Worm (Caenorhabditis elegans): Measurements from ENCODE around the gene clec-266.

clec-266 gene

DNA sequence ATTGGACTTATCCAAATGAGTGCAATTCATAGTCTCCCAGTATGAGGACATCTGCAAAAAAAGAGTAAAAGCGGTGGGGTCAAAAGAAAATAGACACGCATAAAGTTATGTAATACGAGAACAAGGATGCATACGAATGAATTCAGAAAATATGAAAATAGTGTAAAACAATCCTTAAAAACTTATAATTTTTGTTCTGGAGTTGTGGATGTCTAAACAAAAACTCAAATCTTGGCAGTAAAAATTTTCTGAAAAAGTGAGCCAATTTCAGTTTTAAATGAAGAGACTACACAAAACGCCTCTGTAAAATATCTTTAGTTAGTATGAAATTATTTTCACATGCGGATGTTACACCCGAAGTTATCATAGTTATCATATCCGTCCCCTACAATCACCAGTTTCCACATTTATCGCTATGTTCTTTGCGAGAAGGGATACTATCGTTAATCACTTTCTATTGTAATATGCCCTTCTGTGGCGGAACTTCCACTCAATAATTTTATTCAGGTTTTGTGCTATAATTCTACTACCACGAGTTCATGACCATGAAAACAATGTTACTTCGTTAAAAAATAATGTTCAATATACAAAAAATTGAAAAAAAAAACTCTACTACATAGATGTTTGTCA is 18.0 kb upstream of the clec-266 start, which contains the start of gene nhr-120:
Gene nhr-120, minus strand, starts transcription at position 51 of the 630 bp plus-strand sequence.
- TF ChIP-seq unc-55 (GFP tag; optimal IDR thresholded peaks at IDR 0.05) (no peak), madf-2 (tag; optimal IDR thresholded peaks at IDR 0.05) (no peak), ahr-1 (tag; optimal IDR thresholded peaks at IDR 0.05) (no peak), ceh-34 (tag; optimal IDR thresholded peaks at IDR 0.05) (no peak), C08G9.2 (tag; optimal IDR thresholded peaks at IDR 0.05) (no peak), C38D4.7 (GFP tag; optimal IDR thresholded peaks at IDR 0.05) (no peak), mec-3 (tag; optimal IDR thresholded peaks at IDR 0.05; ENCODE audit: borderline replicate concordance) (no peak), hlh-8 (tag; optimal IDR thresholded peaks at IDR 0.05) (no peak), T23F11.4 (GFP tag; optimal IDR thresholded peaks at IDR 0.05) (no peak), sox-4 (tag; optimal IDR thresholded peaks at IDR 0.05) (no peak), nhr-11 (tag; optimal IDR thresholded peaks at IDR 0.05) (no peak), pax-1 (tag; optimal IDR thresholded peaks at IDR 0.05) (no peak), ceh-9 (tag; optimal IDR thresholded peaks at IDR 0.05) (no peak), lim-6 (tag; optimal IDR thresholded peaks at IDR 0.05) (no peak), hlh-6 (tag; optimal IDR thresholded peaks at IDR 0.05) (no peak), ceh-19 (GFP tag; optimal IDR thresholded peaks at IDR 0.05) (no peak), unc-86 (tag; optimal IDR thresholded peaks at IDR 0.05) (no peak), tbx-2 (tag; optimal IDR thresholded peaks at IDR 0.05) (no peak)

DNA sequence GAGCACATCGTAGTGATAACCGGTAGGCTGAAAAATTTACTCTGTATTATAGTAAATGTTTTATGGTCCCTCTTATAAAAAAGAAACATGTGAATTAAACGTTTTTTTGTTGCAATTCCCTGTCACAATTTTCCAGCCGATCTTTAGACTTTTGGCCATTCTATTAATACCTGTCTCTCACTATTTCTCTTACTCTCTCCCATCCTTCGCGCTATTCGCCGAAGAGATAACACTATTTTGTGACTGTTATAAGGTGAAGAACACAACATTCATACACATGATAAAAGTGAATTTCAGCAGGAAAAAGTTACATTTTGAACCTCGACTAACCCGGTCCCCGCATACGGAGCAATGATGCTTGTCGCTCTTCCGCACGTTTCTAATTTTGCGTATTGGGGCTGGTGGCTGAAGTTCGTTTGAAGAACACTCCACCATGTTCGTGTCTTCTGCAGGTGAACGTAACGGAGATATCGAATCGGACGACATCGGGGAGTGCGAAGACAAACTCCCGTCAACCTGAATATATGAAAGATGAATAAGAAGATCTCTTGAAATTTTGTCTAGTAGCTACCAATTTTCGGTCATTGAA is 16.4 kb upstream of the clec-266 start:
- no peak for TF ChIP-seq hlh-8 (tag; optimal IDR thresholded peaks at IDR 0.05)
- no peak for TF ChIP-seq sox-4 (tag; optimal IDR thresholded peaks at IDR 0.05)

DNA sequence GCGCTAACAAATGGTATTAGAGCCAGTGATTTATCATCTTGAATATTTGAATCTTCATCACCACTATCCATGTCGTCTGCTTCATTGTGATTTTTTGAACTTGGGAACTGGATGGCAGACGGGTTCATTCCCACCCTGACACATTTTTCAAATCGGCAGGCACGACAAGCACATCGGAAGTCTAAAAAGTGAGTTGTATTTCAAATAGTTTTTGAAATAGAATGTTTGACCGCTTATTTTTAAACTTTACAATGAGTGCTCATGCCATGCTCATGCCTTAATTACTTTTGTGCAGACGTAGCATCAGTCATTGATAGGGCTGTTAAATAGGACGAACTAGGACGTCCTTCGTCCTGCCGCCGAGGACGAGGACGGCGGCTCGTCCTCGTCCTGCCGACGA is 15.2 kb upstream of the clec-266 start:
- TF ChIP-seq sdc-2 (tag; optimal IDR thresholded peaks at IDR 0.05) (no peak), ceh-2 (tag; optimal IDR thresholded peaks at IDR 0.05) (no peak), C08G9.2 (tag; optimal IDR thresholded peaks at IDR 0.05) (no peak), pat-9 (tag; optimal IDR thresholded peaks at IDR 0.05) (no peak), ceh-18 (tag; optimal IDR thresholded peaks at IDR 0.05) (no peak), hlh-6 (tag; optimal IDR thresholded peaks at IDR 0.05) (no peak), che-1 (tag; optimal IDR thresholded peaks at IDR 0.05) (no peak), unc-42 (tag; optimal IDR thresholded peaks at IDR 0.05) (no peak), lim-6 (tag; optimal IDR thresholded peaks at IDR 0.05) (no peak), dmd-4 (tag; optimal IDR thresholded peaks at IDR 0.05; ENCODE audit: borderline replicate concordance) (no peak), ceh-34 (tag; optimal IDR thresholded peaks at IDR 0.05) (no peak), ceh-6 (GFP tag; optimal IDR thresholded peaks at IDR 0.05) (no peak), ets-4 (tag; optimal IDR thresholded peaks at IDR 0.05) (no peak), rnt-1 (tag; optimal IDR thresholded peaks at IDR 0.05) (no peak), nhr-11 (tag; optimal IDR thresholded peaks at IDR 0.05) (no peak), ref-2 (tag; optimal IDR thresholded peaks at IDR 0.05) (no peak), ttx-3 (tag; optimal IDR thresholded peaks at IDR 0.05) (no peak), sox-2 (GFP tag; IDR thresholded peaks at IDR 0.05) (no peak), Y22D7AL.16 (tag; optimal IDR thresholded peaks at IDR 0.05) (no peak), madf-2 (tag; optimal IDR thresholded peaks at IDR 0.05) (no peak)

DNA sequence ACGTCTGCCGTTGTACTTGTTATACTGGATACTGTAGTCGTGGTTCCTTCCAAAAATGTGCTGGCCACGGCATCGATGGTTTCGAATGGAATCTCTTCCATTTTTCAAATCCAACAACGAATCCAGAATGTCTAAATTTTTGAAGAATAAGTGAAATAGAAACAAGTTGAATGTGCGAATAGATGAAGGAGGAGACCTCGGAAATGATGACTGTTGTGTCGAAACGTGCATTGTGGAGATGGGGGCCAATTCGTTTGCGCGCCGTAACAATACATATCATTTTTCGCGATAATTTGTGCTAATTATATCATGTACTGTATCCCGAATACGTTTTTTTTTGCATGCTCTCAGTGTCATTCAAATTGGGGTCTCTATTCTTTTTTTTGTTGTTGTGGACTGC is 12.5 kb upstream of the clec-266 start, which contains the start of gene aexr-1:
Gene aexr-1, minus strand, starts transcription at position 101 of the 400 bp plus-strand sequence.
- no peak for TF ChIP-seq pax-1 (tag; optimal IDR thresholded peaks at IDR 0.05)
- TF ChIP-seq ceh-2 (tag; optimal IDR thresholded peaks at IDR 0.05): no peak
- no peak for TF ChIP-seq sox-4 (tag; optimal IDR thresholded peaks at IDR 0.05)
- no peak for TF ChIP-seq sox-2 (GFP tag; IDR thresholded peaks at IDR 0.05)
- TF ChIP-seq hlh-13 (GFP tag; optimal IDR thresholded peaks at IDR 0.05): no peak

DNA sequence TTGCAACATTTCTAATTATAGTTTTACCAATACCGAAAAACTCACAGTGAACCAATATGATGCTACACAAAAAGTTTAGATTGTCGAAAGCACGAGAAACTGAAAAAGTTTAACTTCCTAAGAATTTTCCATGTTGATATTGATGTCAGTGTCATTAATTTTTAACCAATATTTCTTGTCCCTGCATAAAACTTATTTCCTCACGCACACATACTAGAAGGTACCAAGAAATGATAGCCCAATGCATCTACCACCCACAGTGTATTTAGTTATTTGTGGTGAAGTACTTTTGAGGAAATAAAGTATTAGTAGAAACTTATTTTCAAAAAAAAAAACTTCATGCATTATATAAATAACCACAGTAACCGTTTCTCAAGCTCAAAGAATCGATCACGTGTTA is 8.7 kb upstream of the clec-266 start, which contains the start of gene aexr-2:
Gene aexr-2, minus strand, starts transcription at position 101 of the 400 bp plus-strand sequence.
- TF ChIP-seq sdc-2 (tag; optimal IDR thresholded peaks at IDR 0.05): no peak
- no peak for TF ChIP-seq odd-2 (tag; optimal IDR thresholded peaks at IDR 0.05)
- TF ChIP-seq ttx-3 (tag; optimal IDR thresholded peaks at IDR 0.05): no peak
- TF ChIP-seq pax-1 (tag; optimal IDR thresholded peaks at IDR 0.05): no peak
- no peak for TF ChIP-seq syd-9 (tag; optimal IDR thresholded peaks at IDR 0.05)
- no peak for TF ChIP-seq unc-86 (tag; optimal IDR thresholded peaks at IDR 0.05)
- TF ChIP-seq mec-3 (tag; optimal IDR thresholded peaks at IDR 0.05; ENCODE audit: borderline replicate concordance): no peak
- TF ChIP-seq unc-55 (GFP tag; optimal IDR thresholded peaks at IDR 0.05): no peak
- TF ChIP-seq ets-4 (tag; optimal IDR thresholded peaks at IDR 0.05): no peak
- TF ChIP-seq nhr-232 (tag; optimal IDR thresholded peaks at IDR 0.05): no peak
- no peak for TF ChIP-seq ahr-1 (tag; optimal IDR thresholded peaks at IDR 0.05)
- TF ChIP-seq Y22D7AL.16 (tag; optimal IDR thresholded peaks at IDR 0.05): no peak
- TF ChIP-seq fkh-10 (GFP tag; optimal IDR thresholded peaks at IDR 0.05): no peak
- TF ChIP-seq nfya-1 (tag; optimal IDR thresholded peaks at IDR 0.05): no peak
- TF ChIP-seq elt-4 (tag; optimal IDR thresholded peaks at IDR 0.05): no peak
- TF ChIP-seq pros-1 (tag; optimal IDR thresholded peaks at IDR 0.05): no peak
- no peak for TF ChIP-seq pha-4 (tag; optimal IDR thresholded peaks at IDR 0.05)
- no peak for TF ChIP-seq madf-2 (tag; optimal IDR thresholded peaks at IDR 0.05)
- TF ChIP-seq dve-1 (tag; optimal IDR thresholded peaks at IDR 0.05): no peak
